Fruit fly (Drosophila melanogaster) whole organism, embryonic: Measurements from ENCODE around the gene Coq2.

Experiments
- Ada2b ChIP-seq: fragments of 200-800 bp; sonication (Bioruptor generic); IDR thresholded peaks from 2 replicates; pipeline ENCODE4 v1.3.6; 2022; ENCODE audit warnings: missing biosample characterization, missing genetic modification characterization
- Asciz ChIP-seq: fragments of 200-800 bp; sonication (Bioruptor generic); optimal IDR thresholded peaks from 2 replicates; lab custom pipeline; 2017; ENCODE audit warnings: missing biosample characterization, mild to moderate bottlenecking, missing genetic modification characterization, missing genetic modification reagents
- Awh ChIP-seq: fragments of 200-800 bp; sonication (Bioruptor generic); IDR thresholded peaks from 2 replicates; pipeline ENCODE4, ENCODE4 v1.3.6; 2022; ENCODE audit warnings: missing biosample characterization, missing genetic modification characterization
- B-H2 ChIP-seq: fragments of 200-800 bp; sonication (Bioruptor generic); optimal IDR thresholded peaks from 2 replicates; lab custom pipeline; 2018; ENCODE audit warnings: missing biosample characterization, mild to moderate bottlenecking, missing genetic modification characterization
- Bgb ChIP-seq: fragments of 200-800 bp; sonication (Bioruptor generic); IDR thresholded peaks from 2 replicates; pipeline ENCODE4 v1.3.6; 2022; ENCODE audit warnings: missing biosample characterization, missing genetic modification characterization; ENCODE audit not compliant: partially characterized antibody
- CG12942 ChIP-seq: fragments of 200-800 bp; sonication (Bioruptor generic); optimal IDR thresholded peaks from 3 replicates; lab custom pipeline; 2016; ENCODE audit warnings: missing biosample characterization, missing genetic modification characterization
- CG14860 ChIP-seq: fragments of 200-800 bp; sonication (Bioruptor generic); IDR thresholded peaks from 3 replicates; pipeline ENCODE4 v1.3.6; 2022; ENCODE audit warnings: missing biosample characterization, missing genetic modification characterization; ENCODE audit not compliant: partially characterized antibody
- CG16863 ChIP-seq: fragments of 200-800 bp; sonication (Bioruptor generic); optimal IDR thresholded peaks from 3 replicates; lab custom pipeline; 2016; ENCODE audit warnings: missing biosample characterization, missing genetic modification characterization
- CG17186 ChIP-seq: fragments of 200-800 bp; sonication (Bioruptor generic); optimal IDR thresholded peaks from 3 replicates; lab custom pipeline; 2017; ENCODE audit warnings: missing biosample characterization, missing genetic modification reagents, missing genetic modification characterization
- CG17912 ChIP-seq: fragments of 200-800 bp; sonication (Bioruptor generic); optimal IDR thresholded peaks from 2 replicates; lab custom pipeline; 2018; ENCODE audit warnings: missing biosample characterization, mild to moderate bottlenecking, missing genetic modification characterization
- CG1792 ChIP-seq: fragments of 200-800 bp; sonication (Bioruptor generic); optimal IDR thresholded peaks from 2 replicates; lab custom pipeline; 2016; ENCODE audit warnings: missing biosample characterization, missing genetic modification characterization
- CG18011 ChIP-seq: fragments of 200-800 bp; sonication (Bioruptor generic); optimal IDR thresholded peaks from 2 replicates; lab custom pipeline; 2017; ENCODE audit warnings: missing biosample characterization, missing genetic modification characterization, mild to moderate bottlenecking, moderate library complexity, missing genotype
- CG2678 ChIP-seq: fragments of 200-800 bp; sonication (Bioruptor generic); optimal IDR thresholded peaks from 3 replicates; lab custom pipeline; 2019; ENCODE audit warnings: missing biosample characterization, mild to moderate bottlenecking, missing genetic modification characterization, moderate library complexity
- CG2712 ChIP-seq: fragments of 200-800 bp; optimal IDR thresholded peaks from 3 replicates; lab custom pipeline; 2019; ENCODE audit warnings: missing biosample characterization, mild to moderate bottlenecking, missing genetic modification characterization, moderate library complexity
- CG4360 ChIP-seq: fragments of 200-800 bp; sonication (Bioruptor generic); IDR thresholded peaks from 2 replicates; pipeline ENCODE4 v1.3.6; 2022; ENCODE audit warnings: missing biosample characterization, missing genetic modification characterization
- CG6272 ChIP-seq: fragments of 200-800 bp; sonication (Bioruptor generic); IDR thresholded peaks from 2 replicates; pipeline ENCODE4 v1.3.6; 2022; ENCODE audit warnings: missing biosample characterization, missing genetic modification characterization
- CG6683 ChIP-seq: fragments of 200-800 bp; sonication (Bioruptor generic); optimal IDR thresholded peaks from 2 replicates; lab custom pipeline; 2017; ENCODE audit warnings: missing biosample characterization, mild to moderate bottlenecking, missing genetic modification characterization, missing genetic modification reagents
- CG7839 ChIP-seq: fragments of 200-800 bp; sonication (Bioruptor generic); optimal IDR thresholded peaks from 3 replicates; lab custom pipeline; 2018; ENCODE audit warnings: missing biosample characterization, mild to moderate bottlenecking, missing genetic modification characterization, moderate library complexity
- CG7928 ChIP-seq: fragments of 200-800 bp; sonication (Bioruptor generic); optimal IDR thresholded peaks from 2 replicates; lab custom pipeline; 2017; ENCODE audit warnings: missing biosample characterization, mild to moderate bottlenecking, missing genetic modification characterization
- Dad ChIP-seq: fragments of 200-800 bp; sonication (Bioruptor generic); optimal IDR thresholded peaks from 3 replicates; lab custom pipeline; 2016; ENCODE audit warnings: missing biosample characterization, missing genetic modification characterization
- Dek ChIP-seq: fragments of 200-800 bp; sonication (Bioruptor generic); optimal IDR thresholded peaks from 3 replicates; lab custom pipeline; 2019; ENCODE audit warnings: missing biosample characterization, mild to moderate bottlenecking, missing genetic modification characterization, moderate library complexity
- Dip3 ChIP-seq: fragments of 200-800 bp; sonication (Bioruptor generic); optimal IDR thresholded peaks from 3 replicates; lab custom pipeline; 2016; ENCODE audit warnings: missing biosample characterization, missing genetic modification characterization
- Dp ChIP-seq: fragments of 200-800 bp; sonication (Bioruptor generic); optimal IDR thresholded peaks from 2 replicates; lab custom pipeline; 2018; ENCODE audit warnings: missing biosample characterization, mild to moderate bottlenecking, missing genetic modification characterization, moderate library complexity
- E2f2 ChIP-seq: fragments of 200-800 bp; sonication (Bioruptor generic); IDR thresholded peaks from 2 replicates; pipeline ENCODE4 v1.3.6; 2022; ENCODE audit warnings: missing biosample characterization, missing genetic modification characterization
- ERR ChIP-seq: fragments of 200-800 bp; sonication (Bioruptor generic); optimal IDR thresholded peaks from 2 replicates; lab custom pipeline; 2016; ENCODE audit warnings: missing biosample characterization, missing genetic modification characterization
- Fer1 ChIP-seq: fragments of 200-800 bp; sonication (Bioruptor generic); optimal IDR thresholded peaks from 2 replicates; lab custom pipeline; 2017; ENCODE audit warnings: missing biosample characterization, mild to moderate bottlenecking, missing genetic modification characterization
- HLH4C ChIP-seq: fragments of 200-800 bp; sonication (Bioruptor generic); IDR thresholded peaks from 3 replicates; pipeline ENCODE4 v1.3.6; 2022; ENCODE audit warnings: missing biosample characterization, missing genetic modification characterization; ENCODE audit not compliant: partially characterized antibody
- Hey ChIP-seq: fragments of 200-800 bp; sonication (Bioruptor generic); optimal IDR thresholded peaks from 3 replicates; lab custom pipeline; 2018; ENCODE audit warnings: missing biosample characterization, mild to moderate bottlenecking, missing genetic modification characterization
- HmgD ChIP-seq: fragments of 200-800 bp; sonication (Bioruptor generic); optimal IDR thresholded peaks from 3 replicates; lab custom pipeline; 2016; ENCODE audit warnings: missing biosample characterization, missing genetic modification characterization
- HmgZ ChIP-seq: fragments of 200-800 bp; sonication (Bioruptor generic); optimal IDR thresholded peaks from 2 replicates; lab custom pipeline; 2018; ENCODE audit warnings: missing biosample characterization, mild to moderate bottlenecking, missing genetic modification characterization
- Hsf ChIP-seq: fragments of 200-800 bp; sonication (Bioruptor generic); optimal IDR thresholded peaks from 3 replicates; lab custom pipeline; 2016; ENCODE audit warnings: missing biosample characterization, missing genetic modification characterization
- Lhr ChIP-seq: fragments of 200-800 bp; sonication (Bioruptor generic); optimal IDR thresholded peaks from 3 replicates; lab custom pipeline; 2017; ENCODE audit warnings: mild to moderate bottlenecking, missing biosample characterization, missing genetic modification reagents, missing genetic modification characterization
- Mes4 ChIP-seq: fragments of 200-800 bp; sonication (Bioruptor generic); optimal IDR thresholded peaks from 2 replicates; lab custom pipeline; 2016; ENCODE audit warnings: missing biosample characterization, missing genetic modification characterization
- NC2β ChIP-seq: fragments of 200-800 bp; sonication (Bioruptor generic); optimal IDR thresholded peaks from 2 replicates; lab custom pipeline; 2016; ENCODE audit warnings: missing biosample characterization, missing genetic modification characterization
- Opbp ChIP-seq: fragments of 200-800 bp; sonication (Bioruptor generic); IDR thresholded peaks from 3 replicates; pipeline ENCODE4 v1.3.6; 2022; ENCODE audit warnings: missing biosample characterization, missing genetic modification characterization; ENCODE audit not compliant: partially characterized antibody
- Side ChIP-seq: fragments of 200-800 bp; sonication (Bioruptor generic); optimal IDR thresholded peaks from 2 replicates; lab custom pipeline; 2016; ENCODE audit warnings: missing biosample characterization, missing genetic modification characterization
- Trl ChIP-seq, 3 experiments: fragments of >200 bp in 2 of 3; fragments of 200-800 bp in 1 of 3; sonication (Bioruptor generic) in 1 of 3; optimal IDR thresholded peaks; 2 replicates in 1 of 3; 3 replicates in 2 of 3; lab custom pipeline; 2016 to 2017; ENCODE audit warnings: missing biosample characterization in 1 of 3, missing genetic modification characterization in 1 of 3
- ato ChIP-seq: fragments of 200-800 bp; sonication (Bioruptor generic); IDR thresholded peaks from 2 replicates; pipeline ENCODE4 v1.3.6; 2022; ENCODE audit warnings: missing biosample characterization, missing genetic modification characterization; ENCODE audit not compliant: partially characterized antibody
- bab2 ChIP-seq: fragments of 200-800 bp; sonication (Bioruptor generic); optimal IDR thresholded peaks from 2 replicates; lab custom pipeline; 2016; ENCODE audit warnings: missing biosample characterization, missing genetic modification characterization
- crp ChIP-seq, 2 experiments: fragments of 200-800 bp; sonication (Bioruptor generic); optimal IDR thresholded peaks; 2 replicates in 1 of 2; 3 replicates in 1 of 2; lab custom pipeline; 2017; ENCODE audit warnings: missing biosample characterization in 2 of 2, missing genetic modification characterization in 2 of 2, mild to moderate bottlenecking in 1 of 2, moderate library complexity in 1 of 2
- ems ChIP-seq: fragments of 200-800 bp; sonication (Bioruptor generic); optimal IDR thresholded peaks from 3 replicates; lab custom pipeline; 2016; ENCODE audit warnings: missing biosample characterization, missing genetic modification characterization
- kay ChIP-seq: fragments of 200-800 bp; sonication (Bioruptor generic); optimal IDR thresholded peaks from 2 replicates; lab custom pipeline; 2016; ENCODE audit warnings: missing biosample characterization, missing genetic modification characterization
- lilli ChIP-seq: fragments of 200-800 bp; sonication (Bioruptor generic); optimal IDR thresholded peaks from 3 replicates; lab custom pipeline; 2016; ENCODE audit warnings: missing biosample characterization, missing genetic modification characterization
- mam ChIP-seq: fragments of 200-800 bp; sonication (Bioruptor generic); optimal IDR thresholded peaks from 3 replicates; lab custom pipeline; 2016; ENCODE audit warnings: missing biosample characterization, missing genetic modification characterization
- oc ChIP-seq: fragments of 200-800 bp; sonication (Bioruptor generic); optimal IDR thresholded peaks from 2 replicates; lab custom pipeline; 2018; ENCODE audit warnings: missing biosample characterization, mild to moderate bottlenecking, missing genetic modification characterization, moderate library complexity
- pita ChIP-seq: fragments of 200-800 bp; sonication (Bioruptor generic); optimal IDR thresholded peaks from 2 replicates; lab custom pipeline; 2017; ENCODE audit warnings: missing biosample characterization, mild to moderate bottlenecking, missing genetic modification characterization
- pum ChIP-seq: fragments of 200-800 bp; sonication (Bioruptor generic); optimal IDR thresholded peaks from 2 replicates; lab custom pipeline; 2016; ENCODE audit warnings: missing biosample characterization, missing genetic modification characterization
- sd ChIP-seq: fragments of 200-800 bp; sonication (Bioruptor generic); optimal IDR thresholded peaks from 3 replicates; lab custom pipeline; 2018; ENCODE audit warnings: missing biosample characterization, mild to moderate bottlenecking, missing genetic modification characterization, moderate library complexity
- tio ChIP-seq: fragments of 200-800 bp; sonication (Bioruptor generic); optimal IDR thresholded peaks from 2 replicates; lab custom pipeline; 2017; ENCODE audit warnings: missing biosample characterization, missing genetic modification characterization, inconsistent platforms
- vfl ChIP-seq: fragments of 200-800 bp; sonication (Bioruptor generic); optimal IDR thresholded peaks from 2 replicates; lab custom pipeline; 2016; ENCODE audit warnings: missing biosample characterization, missing genetic modification characterization

The Coq2 gene

DNA sequence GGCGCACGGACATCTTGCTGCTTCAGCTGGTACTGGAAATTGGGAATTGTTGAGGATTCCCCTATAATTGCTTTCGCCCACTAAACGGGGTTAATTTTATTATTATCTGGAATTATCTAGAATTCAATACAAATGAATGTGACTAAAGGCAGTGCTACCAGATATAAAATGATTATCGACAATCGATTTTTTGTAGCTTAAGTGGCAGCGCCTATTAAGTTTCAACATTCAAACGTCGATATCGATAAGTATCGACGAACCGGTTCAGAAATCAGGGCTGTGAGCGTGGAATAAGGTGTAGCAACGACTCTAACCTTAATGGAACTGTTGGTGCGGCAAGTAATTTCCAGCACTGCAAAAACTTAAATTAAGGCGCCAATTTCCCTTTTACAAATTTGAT is 11.2 kb downstream of the Coq2 start, which contains the start of gene Sgt1 (continued):
- no peak for TF ChIP-seq CG18011 (GFP tag; lab: Kevin White, UChicago)
- TF ChIP-seq CG14860 (GFP tag; lab: Robert Waterston, UW) = peak; percentile 84
- TF ChIP-seq kay (GFP tag; lab: Kevin White, UChicago) = no peak
- peak; percentile 56 for TF ChIP-seq CG2712 (tag; lab: Kevin White, UChicago)
- peak; percentile 99 for TF ChIP-seq ato
- TF ChIP-seq HLH4C (GFP tag; lab: Robert Waterston, UW) = peak; percentile 91
- TF ChIP-seq CG7839 (tag; lab: Kevin White, UChicago) = peak; percentile 33
- peak; percentile 81 for TF ChIP-seq HmgD
- no peak for TF ChIP-seq Hey (tag; lab: Kevin White, UChicago)
- TF ChIP-seq CG6683 (GFP tag; lab: Kevin White, UChicago) = no peak
- peak; percentile 100 for TF ChIP-seq Dp (GFP tag; lab: Kevin White, UChicago)
- peak; percentile 48 for TF ChIP-seq CG16863 (GFP tag; lab: Kevin White, UChicago)
- TF ChIP-seq mam (GFP tag; lab: Kevin White, UChicago) = peak; percentile 73
- TF ChIP-seq bab2 (GFP tag; lab: Kevin White, UChicago) = peak; percentile 41
- TF ChIP-seq CG4360 = no peak
- peak; percentile 30 for TF ChIP-seq CG17912 (GFP tag; lab: Kevin White, UChicago)
- TF ChIP-seq CG17186 (GFP tag; lab: Kevin White, UChicago) = peak; percentile 16
- TF ChIP-seq Dek (tag; lab: Kevin White, UChicago) = peak; percentile 29
- peak; percentile 82; the same call in 2 of the 3 replicates for TF ChIP-seq Opbp (GFP tag; lab: Robert Waterston, UW)
- peak; percentile 60 for TF ChIP-seq Hsf (GFP tag; lab: Kevin White, UChicago)
- TF ChIP-seq crp (GFP tag; optimal IDR thresholded peaks at IDR 0.05; lab: Kevin White, UChicago) = peak in 1 of 2 experiments; percentile 30
- peak; percentile 85 for TF ChIP-seq pita (GFP tag; lab: Kevin White, UChicago)
- peak; percentile 47 for TF ChIP-seq sd (tag; lab: Kevin White, UChicago)
- no peak for TF ChIP-seq Asciz (GFP tag; lab: Kevin White, UChicago)
- peak; percentile 82 for TF ChIP-seq HmgZ
- TF ChIP-seq NC2β = peak; percentile 30
- peak; percentile 51 for TF ChIP-seq ERR (GFP tag; lab: Kevin White, UChicago)
- TF ChIP-seq Trl (optimal IDR thresholded peaks at IDR 0.05; lab: Kevin White, UChicago) = no peak
- peak; percentile 63 for TF ChIP-seq Trl (GFP tag; optimal IDR thresholded peaks at IDR 0.05; lab: Kevin White, UChicago)
- TF ChIP-seq CG6272 (GFP tag; lab: Robert Waterston, UW) = 0 out of 2 replicates have a peak, but pooled peaks have one; percentile 28
- TF ChIP-seq E2f2 = peak; percentile 100
- TF ChIP-seq Side = peak; percentile 26
- peak; percentile 72 for TF ChIP-seq lilli (GFP tag; lab: Kevin White, UChicago)
- TF ChIP-seq pum (GFP tag; lab: Kevin White, UChicago) = peak; percentile 12
- TF ChIP-seq CG7928 = peak; percentile 94
- TF ChIP-seq tio (GFP tag; lab: Kevin White, UChicago) = no peak
- peak; percentile 23 for TF ChIP-seq Dip3
- no peak for TF ChIP-seq Awh
- TF ChIP-seq Lhr (GFP tag; lab: Kevin White, UChicago) = peak; percentile 95
- TF ChIP-seq CG1792 = peak; percentile 57
- peak; percentile 24 for TF ChIP-seq ems (GFP tag; lab: Kevin White, UChicago)
- peak; percentile 5 for TF ChIP-seq Mes4
- TF ChIP-seq Ada2b = no peak
- TF ChIP-seq vfl = peak; percentile 72
- peak; percentile 18 for TF ChIP-seq CG12942
- no peak for TF ChIP-seq CG2678
- peak; percentile 88 for TF ChIP-seq B-H2
- TF ChIP-seq Fer1 = peak; percentile 21
- TF ChIP-seq oc (tag; lab: Kevin White, UChicago) = no peak
- TF ChIP-seq Dad (GFP tag; lab: Kevin White, UChicago) = peak; percentile 45
- TF ChIP-seq Bgb = peak; percentile 88
